Fruit fly (Drosophila melanogaster): ENCODE results near the gene epsilonCOP.

Gene epsilonCOP

dm6 chr2L:6488676-6489140 is at the start of gene epsilonCOP, which contains the start of gene KFase (continued):
- peak; percentile 66 for TF ChIP-seq gem (tag; optimal IDR thresholded peaks at IDR 0.05)
- TF ChIP-seq btn (GFP tag; optimal IDR thresholded peaks at IDR 0.05) = no peak
- TF ChIP-seq CG3163 (GFP tag; optimal IDR thresholded peaks at IDR 0.05) = peak; percentile 5
- TF ChIP-seq CG12659 (GFP tag; optimal IDR thresholded peaks at IDR 0.05) = peak; percentile 89
- TF ChIP-seq lab (GFP tag; optimal IDR thresholded peaks at IDR 0.05) = peak; percentile 80
- no peak for TF ChIP-seq B-H1 (GFP tag; IDR thresholded peaks at IDR 0.05)
- TF ChIP-seq sim (GFP tag; IDR thresholded peaks at IDR 0.05) = no peak
- peak; percentile 51 for TF ChIP-seq Hr3 (GFP tag; optimal IDR thresholded peaks at IDR 0.05)
- TF ChIP-seq Taf1 (GFP tag; IDR thresholded peaks at IDR 0.05) = no peak
- no peak for TF ChIP-seq lov (optimal IDR thresholded peaks at IDR 0.05)
- TF ChIP-seq lov (GFP tag; IDR thresholded peaks at IDR 0.05) = no peak
- peak; percentile 60 for TF ChIP-seq CG13894 (tag; optimal IDR thresholded peaks at IDR 0.05)
- TF ChIP-seq trh (GFP tag; optimal IDR thresholded peaks at IDR 0.05) = no peak
- TF ChIP-seq CG34224 (GFP tag; IDR thresholded peaks at IDR 0.05; ENCODE audit: partially characterized antibody) = peak; percentile 83
- peak; percentile 94 for TF ChIP-seq CG3281 (GFP tag; optimal IDR thresholded peaks at IDR 0.05)
- TF ChIP-seq CG10147 (GFP tag; optimal IDR thresholded peaks at IDR 0.05) = peak; percentile 40
- TF ChIP-seq slbo (GFP tag; IDR thresholded peaks at IDR 0.05) = peak; percentile 65
- no peak for TF ChIP-seq onecut (GFP tag; IDR thresholded peaks at IDR 0.05)
- TF ChIP-seq pnt (GFP tag; optimal IDR thresholded peaks at IDR 0.05) = no peak
- 0 out of 3 replicates have a peak, but pooled peaks have one; percentile 38 for TF ChIP-seq ken (GFP tag; IDR thresholded peaks at IDR 0.05)
- TF ChIP-seq emc (GFP tag; optimal IDR thresholded peaks at IDR 0.05) = peak; percentile 6
- TF ChIP-seq unpg (GFP tag; optimal IDR thresholded peaks at IDR 0.05) = peak; percentile 37
- TF ChIP-seq CG11093 (GFP tag; IDR thresholded peaks at IDR 0.05) = 0 out of 3 replicates have a peak, but pooled peaks have one; percentile 12
- TF ChIP-seq CG4707 (GFP tag; optimal IDR thresholded peaks at IDR 0.05) = no peak
- TF ChIP-seq Mrtf (GFP tag; IDR thresholded peaks at IDR 0.05) = no peak
- no peak for TF ChIP-seq nom (GFP tag; optimal IDR thresholded peaks at IDR 0.05)
- TF ChIP-seq Opbp (GFP tag; IDR thresholded peaks at IDR 0.05; ENCODE audit: partially characterized antibody) = peak; percentile 75; the same call in 2 of the 3 replicates
- no peak for TF ChIP-seq cas (GFP tag; IDR thresholded peaks at IDR 0.05)
- TF ChIP-seq hbn (GFP tag; IDR thresholded peaks at IDR 0.05; ENCODE audit: partially characterized antibody) = peak; percentile 70
- TF ChIP-seq CoRest (tag; optimal IDR thresholded peaks at IDR 0.05) = peak; percentile 80
- TF ChIP-seq Hr39 (optimal IDR thresholded peaks at IDR 0.05) = no peak
- no peak for TF ChIP-seq Kr (GFP tag; optimal IDR thresholded peaks at IDR 0.05)
- TF ChIP-seq CG5245 (GFP tag; optimal IDR thresholded peaks at IDR 0.05) = peak; percentile 38
- peak; percentile 45 for TF ChIP-seq kni (GFP tag; optimal IDR thresholded peaks at IDR 0.05)
- no peak for TF ChIP-seq dysf (GFP tag; IDR thresholded peaks at IDR 0.05)
- peak; percentile 71; the same call in 2 of the 3 replicates for TF ChIP-seq CG7963 (GFP tag; IDR thresholded peaks at IDR 0.05; ENCODE audit: partially characterized antibody)
- no peak for TF ChIP-seq gce (GFP tag; IDR thresholded peaks at IDR 0.05)
- TF ChIP-seq CG7745 (tag; optimal IDR thresholded peaks at IDR 0.05) = peak; percentile 95
- TF ChIP-seq CG4328 (GFP tag; optimal IDR thresholded peaks at IDR 0.05) = peak; percentile 58
- TF ChIP-seq ewg (GFP tag; optimal IDR thresholded peaks at IDR 0.05) = no peak
- no peak for TF ChIP-seq CG6654 (GFP tag; optimal IDR thresholded peaks at IDR 0.05)
- no peak for TF ChIP-seq org-1 (GFP tag; optimal IDR thresholded peaks at IDR 0.05)
- no peak for TF ChIP-seq Drgx (GFP tag; IDR thresholded peaks at IDR 0.05)
- no peak for TF ChIP-seq otp (GFP tag; IDR thresholded peaks at IDR 0.05)
- TF ChIP-seq dimm (GFP tag; IDR thresholded peaks at IDR 0.05) = no peak
- no peak for TF ChIP-seq Jarid2 (GFP tag; optimal IDR thresholded peaks at IDR 0.05)
- TF ChIP-seq nerfin-1 (tag; optimal IDR thresholded peaks at IDR 0.05) = peak; percentile 22
- peak; percentile 44; the same call in 1 of the 2 replicates for TF ChIP-seq MBD-R2 (GFP tag; IDR thresholded peaks at IDR 0.05)
- TF ChIP-seq CG32772 (GFP tag; IDR thresholded peaks at IDR 0.05) = no peak
- TF ChIP-seq fd3F (GFP tag; optimal IDR thresholded peaks at IDR 0.05) = peak; percentile 13
- no peak for TF ChIP-seq ara (GFP tag; IDR thresholded peaks at IDR 0.05)

All from whole organism, embryonic.